Fruit fly (Drosophila melanogaster) whole organism, embryonic: ENCODE measurements around the gene CG11836.

Experiments used
- CG1024 ChIP-seq: fragments of 200-800 bp; sonication (Bioruptor generic); IDR thresholded peaks from 2 replicates; pipeline ENCODE4 v1.3.6; 2022; ENCODE audit warnings: missing biosample characterization, missing genetic modification characterization
- CG12104 ChIP-seq: fragments of 200-800 bp; sonication (Bioruptor generic); optimal IDR thresholded peaks from 3 replicates; lab custom pipeline; 2016; ENCODE audit warnings: missing biosample characterization, missing genetic modification characterization
- CG12391 ChIP-seq: fragments of 200-800 bp; sonication (Bioruptor generic); optimal IDR thresholded peaks from 3 replicates; lab custom pipeline; 2018; ENCODE audit warnings: missing biosample characterization, mild to moderate bottlenecking, missing genetic modification characterization, moderate library complexity
- CG14710 ChIP-seq: fragments of 200-800 bp; sonication (Bioruptor generic); optimal IDR thresholded peaks from 3 replicates; lab custom pipeline; 2019; ENCODE audit warnings: missing biosample characterization, mild to moderate bottlenecking, missing genetic modification characterization, moderate library complexity
- CG1603 ChIP-seq: fragments of 200-800 bp; sonication (Bioruptor generic); optimal IDR thresholded peaks from 2 replicates; lab custom pipeline; 2019; ENCODE audit warnings: missing biosample characterization, mild to moderate bottlenecking, missing genetic modification characterization, moderate library complexity
- CG4360 ChIP-seq: fragments of 200-800 bp; sonication (Bioruptor generic); IDR thresholded peaks from 2 replicates; pipeline ENCODE4 v1.3.6; 2022; ENCODE audit warnings: missing biosample characterization, missing genetic modification characterization
- CG4617 ChIP-seq: fragments of 200-800 bp; sonication (Bioruptor generic); optimal IDR thresholded peaks from 3 replicates; lab custom pipeline; 2016; ENCODE audit warnings: missing biosample characterization, missing genetic modification characterization, borderline replicate concordance
- CG7963 ChIP-seq: fragments of 200-800 bp; sonication (Bioruptor generic); IDR thresholded peaks from 3 replicates; pipeline ENCODE4 v1.3.6; 2022; ENCODE audit warnings: missing biosample characterization, missing genetic modification characterization; ENCODE audit not compliant: partially characterized antibody
- CG9797 ChIP-seq: fragments of 200-800 bp; sonication (Bioruptor generic); optimal IDR thresholded peaks from 3 replicates; lab custom pipeline; 2018; ENCODE audit warnings: missing biosample characterization, mild to moderate bottlenecking, missing genetic modification characterization
- CHES-1-like ChIP-seq: fragments of 200-800 bp; sonication (Bioruptor generic); optimal IDR thresholded peaks from 2 replicates; lab custom pipeline; 2016; ENCODE audit warnings: missing biosample characterization, missing genetic modification characterization
- CoRest ChIP-seq: fragments of 200-800 bp; sonication (Bioruptor generic); optimal IDR thresholded peaks from 3 replicates; lab custom pipeline; 2018; ENCODE audit warnings: missing biosample characterization, mild to moderate bottlenecking, missing genetic modification characterization, moderate library complexity
- Dp ChIP-seq: fragments of 200-800 bp; sonication (Bioruptor generic); optimal IDR thresholded peaks from 2 replicates; lab custom pipeline; 2018; ENCODE audit warnings: missing biosample characterization, mild to moderate bottlenecking, missing genetic modification characterization, moderate library complexity
- Dref ChIP-seq: fragments of 200-800 bp; sonication (Bioruptor generic); IDR thresholded peaks from 2 replicates; pipeline ENCODE4 v1.3.6; 2022; ENCODE audit warnings: missing biosample characterization, missing genetic modification characterization
- Drgx ChIP-seq: fragments of 200-800 bp; sonication (Bioruptor generic); IDR thresholded peaks from 2 replicates; pipeline ENCODE4 v1.3.6; 2022; ENCODE audit warnings: missing biosample characterization, missing genetic modification characterization
- E2f2 ChIP-seq: fragments of 200-800 bp; sonication (Bioruptor generic); IDR thresholded peaks from 2 replicates; pipeline ENCODE4 v1.3.6; 2022; ENCODE audit warnings: missing biosample characterization, missing genetic modification characterization
- Ets65A ChIP-seq: fragments of 200-800 bp; sonication (Bioruptor generic); peaks from one replicate; lab custom pipeline; 2016; ENCODE audit warnings: missing biosample characterization, missing genetic modification characterization
- Ets97D ChIP-seq: fragments of 200-800 bp; sonication (Bioruptor generic); optimal IDR thresholded peaks from 3 replicates; lab custom pipeline; 2016; ENCODE audit warnings: missing biosample characterization, missing genetic modification characterization
- Fer1 ChIP-seq: fragments of 200-800 bp; sonication (Bioruptor generic); optimal IDR thresholded peaks from 2 replicates; lab custom pipeline; 2017; ENCODE audit warnings: missing biosample characterization, mild to moderate bottlenecking, missing genetic modification characterization
- HmgZ ChIP-seq: fragments of 200-800 bp; sonication (Bioruptor generic); optimal IDR thresholded peaks from 2 replicates; lab custom pipeline; 2018; ENCODE audit warnings: missing biosample characterization, mild to moderate bottlenecking, missing genetic modification characterization
- MBD-R2 ChIP-seq: fragments of 200-800 bp; sonication (Bioruptor generic); IDR thresholded peaks from 2 replicates; pipeline ENCODE4 v1.3.6; 2022; ENCODE audit warnings: missing biosample characterization, missing genetic modification characterization
- Myb ChIP-seq: fragments of 200-800 bp; sonication (Bioruptor generic); optimal IDR thresholded peaks from 2 replicates; lab custom pipeline; 2016; ENCODE audit warnings: missing biosample characterization, missing genetic modification characterization
- Taf1 ChIP-seq: fragments of 200-800 bp; sonication (Bioruptor generic); IDR thresholded peaks from 2 replicates; pipeline ENCODE4 v1.3.6; 2022; ENCODE audit warnings: missing biosample characterization, missing genetic modification characterization
- Tbp ChIP-seq: fragments of >200 bp; optimal IDR thresholded peaks from 2 replicates; lab custom pipeline; 2018; ENCODE audit warnings: missing biosample characterization, missing genetic modification characterization
- Vsx1 ChIP-seq: fragments of 200-800 bp; sonication (Bioruptor generic); optimal IDR thresholded peaks from 2 replicates; lab custom pipeline; 2017; ENCODE audit warnings: missing biosample characterization, mild to moderate bottlenecking, missing genetic modification characterization, missing genetic modification reagents
- YL-1 ChIP-seq: fragments of 200-800 bp; sonication (Bioruptor generic); optimal IDR thresholded peaks from 3 replicates; lab custom pipeline; 2017; ENCODE audit warnings: missing biosample characterization, mild to moderate bottlenecking, missing genetic modification characterization
- bbx ChIP-seq: fragments of 200-800 bp; sonication (Bioruptor generic); IDR thresholded peaks from 2 replicates; pipeline ENCODE4 v1.3.6; 2022; ENCODE audit warnings: missing biosample characterization, missing genetic modification characterization; ENCODE audit not compliant: partially characterized antibody
- btn ChIP-seq: fragments of 200-800 bp; sonication (Bioruptor generic); optimal IDR thresholded peaks from 2 replicates; lab custom pipeline; 2016; ENCODE audit warnings: missing biosample characterization, missing genetic modification characterization
- cg ChIP-seq: fragments of 200-800 bp; sonication (Bioruptor generic); optimal IDR thresholded peaks from 3 replicates; lab custom pipeline; 2019; ENCODE audit warnings: missing biosample characterization, mild to moderate bottlenecking, missing genetic modification characterization, moderate library complexity
- chinmo ChIP-seq: fragments of 200-800 bp; sonication (Bioruptor generic); IDR thresholded peaks from 4 replicates; pipeline ENCODE4 v1.3.6; 2022; ENCODE audit warnings: missing biosample characterization, missing genetic modification characterization; ENCODE audit not compliant: partially characterized antibody
- ci ChIP-seq: fragments of 200-800 bp; sonication (Bioruptor generic); IDR thresholded peaks from 3 replicates; pipeline ENCODE4 v1.3.6; 2022; ENCODE audit warnings: missing biosample characterization, missing genetic modification characterization
- dmrt99B ChIP-seq: fragments of 200-800 bp; sonication (Bioruptor generic); optimal IDR thresholded peaks from 2 replicates; lab custom pipeline; 2018; ENCODE audit warnings: missing biosample characterization, mild to moderate bottlenecking, missing genetic modification characterization, moderate library complexity
- esg ChIP-seq: fragments of 200-800 bp; sonication (Bioruptor generic); conservative IDR thresholded peaks from 2 replicates; pipeline ENCODE4 v1.3.6; 2022; ENCODE audit warnings: missing biosample characterization, missing genetic modification characterization
- grau ChIP-seq: fragments of 200-800 bp; optimal IDR thresholded peaks from 3 replicates; lab custom pipeline; 2019; ENCODE audit warnings: missing biosample characterization, mild to moderate bottlenecking, missing genetic modification characterization, moderate library complexity
- insv ChIP-seq, 2 experiments: fragments of 200-800 bp; sonication (Bioruptor generic); optimal IDR thresholded peaks; 3 replicates each; lab custom pipeline; 2016 to 2018; ENCODE audit warnings: missing biosample characterization in 2 of 2, missing genetic modification characterization in 2 of 2
- kni ChIP-seq: fragments of 200-800 bp; sonication (Bioruptor generic); optimal IDR thresholded peaks from 3 replicates; lab custom pipeline; 2017; ENCODE audit warnings: mild to moderate bottlenecking, missing biosample characterization, missing genetic modification reagents, missing genetic modification characterization
- nmo ChIP-seq: fragments of 200-800 bp; sonication (Bioruptor generic); optimal IDR thresholded peaks from 2 replicates; lab custom pipeline; 2018; ENCODE audit warnings: missing biosample characterization, mild to moderate bottlenecking, missing genetic modification characterization, moderate library complexity
- nom ChIP-seq: fragments of 200-800 bp; sonication (Bioruptor generic); optimal IDR thresholded peaks from 2 replicates; lab custom pipeline; 2017; ENCODE audit warnings: missing biosample characterization, missing genetic modification characterization, mild to moderate bottlenecking, moderate library complexity, missing genetic modification reagents
- phol ChIP-seq: fragments of 200-800 bp; sonication (Bioruptor generic); optimal IDR thresholded peaks from 3 replicates; lab custom pipeline; 2018; ENCODE audit warnings: missing biosample characterization, mild to moderate bottlenecking, missing genetic modification characterization, moderate library complexity
- pros ChIP-seq: fragments of 200-800 bp; sonication (Bioruptor generic); optimal IDR thresholded peaks from 3 replicates; lab custom pipeline; 2019; ENCODE audit warnings: missing biosample characterization, mild to moderate bottlenecking, missing genetic modification characterization, moderate library complexity
- pzg ChIP-seq: fragments of 200-800 bp; sonication (Bioruptor generic); optimal IDR thresholded peaks from 3 replicates; lab custom pipeline; 2018; ENCODE audit warnings: missing biosample characterization, mild to moderate bottlenecking, missing genetic modification characterization, moderate library complexity
- sens ChIP-seq: fragments of 200-800 bp; sonication (Bioruptor generic); peaks from one replicate; lab custom pipeline; 2016; ENCODE audit warnings: missing biosample characterization, missing genetic modification characterization
- sna ChIP-seq: fragments of 200-800 bp; sonication (Bioruptor generic); IDR thresholded peaks from 2 replicates; pipeline ENCODE4 v1.3.6; 2022; ENCODE audit warnings: missing biosample characterization, missing genetic modification characterization; ENCODE audit not compliant: partially characterized antibody
- stwl ChIP-seq: fragments of 200-800 bp; sonication (Bioruptor generic); optimal IDR thresholded peaks from 3 replicates; lab custom pipeline; 2018; ENCODE audit warnings: missing biosample characterization, mild to moderate bottlenecking, missing genetic modification characterization, moderate library complexity
- sug ChIP-seq: fragments of 200-800 bp; optimal IDR thresholded peaks from 2 replicates; lab custom pipeline; 2019; ENCODE audit warnings: missing biosample characterization, mild to moderate bottlenecking, missing genetic modification characterization, moderate library complexity
- tap ChIP-seq: fragments of 200-800 bp; optimal IDR thresholded peaks from 3 replicates; lab custom pipeline; 2019; ENCODE audit warnings: missing biosample characterization, mild to moderate bottlenecking, missing genetic modification characterization, moderate library complexity
- trem ChIP-seq: fragments of 200-800 bp; optimal IDR thresholded peaks from 3 replicates; lab custom pipeline; 2019; ENCODE audit warnings: missing biosample characterization, mild to moderate bottlenecking, missing genetic modification characterization, moderate library complexity
- unpg ChIP-seq: fragments of 200-800 bp; sonication (Bioruptor generic); optimal IDR thresholded peaks from 3 replicates; lab custom pipeline; 2018; ENCODE audit warnings: missing biosample characterization, mild to moderate bottlenecking, missing genetic modification characterization, moderate library complexity
- zen ChIP-seq: fragments of 200-800 bp; sonication (Bioruptor generic); optimal IDR thresholded peaks from 3 replicates; lab custom pipeline; 2018; ENCODE audit warnings: missing biosample characterization, mild to moderate bottlenecking, missing genetic modification characterization, moderate library complexity

Gene CG11836

dm6 chr3R:25044816-25045551 lies 25.9 kb upstream of the CG11836 start, which contains the start of gene 5PtaseI (continued):
- TF ChIP-seq pros (GFP tag; lab: Kevin White, UChicago) (no peak), chinmo (GFP tag; lab: Robert Waterston, UW) (0 out of 4 replicates have a peak, but pooled peaks have one; percentile 66), CG7963 (GFP tag; lab: Robert Waterston, UW) (no peak), stwl (tag; lab: Kevin White, UChicago) (peak; percentile 51), esg (GFP tag; lab: Robert Waterston, UW) (no peak), insv (GFP tag; optimal IDR thresholded peaks at IDR 0.05; lab: Kevin White, UChicago) (no peak), unpg (GFP tag; lab: Kevin White, UChicago) (no peak), CG14710 (tag; lab: Kevin White, UChicago) (peak; percentile 19), Dref (peak; percentile 32; the same call in 1 of the 2 replicates), Fer1 (GFP tag; lab: Kevin White, UChicago) (peak; percentile 1), tap (tag; lab: Kevin White, UChicago) (no peak), Ets65A (GFP tag; lab: Kevin White, UChicago) (peak; percentile 58), CG12391 (tag; lab: Kevin White, UChicago) (no peak), phol (tag; lab: Kevin White, UChicago) (peak; percentile 30), CoRest (tag; lab: Kevin White, UChicago) (peak; percentile 40), zen (tag; lab: Kevin White, UChicago) (peak; percentile 22), nmo (GFP tag; lab: Kevin White, UChicago) (peak; percentile 7), CG12104 (no peak), trem (tag; lab: Kevin White, UChicago) (peak; percentile 3), kni (peak; percentile 48), pzg (GFP tag; lab: Kevin White, UChicago) (peak; percentile 45), CG1024 (no peak), CG1603 (tag; lab: Kevin White, UChicago) (peak; percentile 33), YL-1 (GFP tag; lab: Kevin White, UChicago) (peak; percentile 51), Ets97D (peak; percentile 81), Dp (GFP tag; lab: Kevin White, UChicago) (peak; percentile 65), bbx (0 out of 2 replicates have a peak, but pooled peaks have one; percentile 8), HmgZ (peak; percentile 28), btn (GFP tag; lab: Kevin White, UChicago) (no peak), ci (GFP tag; lab: Robert Waterston, UW) (0 out of 3 replicates have a peak, but pooled peaks have one; percentile 26), grau (peak; percentile 8), sens (peak; percentile 73), MBD-R2 (GFP tag; lab: Robert Waterston, UW) (peak; percentile 63), CHES-1-like (GFP tag; lab: Kevin White, UChicago) (peak; percentile 4), sna (peak; percentile 27; the same call in 1 of the 2 replicates), CG4617 (GFP tag; lab: Kevin White, UChicago) (peak; percentile 75), dmrt99B (tag; lab: Kevin White, UChicago) (no peak), sug (tag; lab: Kevin White, UChicago) (peak; percentile 50), CG9797 (GFP tag; lab: Kevin White, UChicago) (peak; percentile 57), nom (GFP tag; lab: Kevin White, UChicago) (peak; percentile 17), cg (GFP tag; lab: Kevin White, UChicago) (peak; percentile 57), Myb (peak; percentile 91), E2f2 (peak; percentile 73), CG4360 (0 out of 2 replicates have a peak, but pooled peaks have one; percentile 19), Drgx (GFP tag; lab: Robert Waterston, UW) (no peak), Tbp (GFP tag; lab: Kevin White, UChicago) (no peak), Taf1 (GFP tag; lab: Robert Waterston, UW) (no peak), Vsx1 (GFP tag; lab: Kevin White, UChicago) (peak; percentile 70)
